Worm (Caenorhabditis elegans) whole organism, midembryonic: ENCODE results near the gene ragc-1.

Experiments
- T22C8.4 ChIP-seq: fragments of 200-800 bp; sonication (Bioruptor generic); IDR thresholded peaks from 2 replicates; pipeline ENCODE4 v1.3.6; 2022; ENCODE audit warnings: missing genetic modification characterization, missing compliant biosample characterization
- cog-1 ChIP-seq: sonication (generic microtip); optimal IDR thresholded peaks from 2 replicates; lab custom pipeline; 2016; ENCODE audit warnings: missing genetic modification characterization, missing compliant biosample characterization
- flt-1 ChIP-seq: fragments of 200-800 bp; sonication (Bioruptor generic); IDR thresholded peaks from 2 replicates; pipeline ENCODE4 v1.3.6; 2022; ENCODE audit warnings: missing genetic modification characterization, missing compliant biosample characterization
- klf-2 ChIP-seq: fragments of 200-800 bp; sonication (Bioruptor generic); conservative IDR thresholded peaks from 2 replicates; pipeline ENCODE4 v1.3.6; 2022; ENCODE audit warnings: missing genetic modification reagents, missing genetic modification characterization, missing compliant biosample characterization
- med-1 ChIP-seq: sonication (generic microtip); optimal IDR thresholded peaks from 2 replicates; lab custom pipeline; 2017; ENCODE audit warnings: missing genetic modification characterization, mild to moderate bottlenecking, missing compliant biosample characterization, antibody characterized with exemption, missing genetic modification reagents; ENCODE audit not compliant: insufficient read depth
- ref-1 ChIP-seq: fragments of 200-800 bp; sonication (Bioruptor generic); conservative IDR thresholded peaks from 2 replicates; pipeline ENCODE4 v1.3.6; 2022; ENCODE audit warnings: missing genetic modification reagents, missing genetic modification characterization, missing compliant biosample characterization
- tab-1 ChIP-seq: fragments of 200-800 bp; sonication (Bioruptor generic); IDR thresholded peaks from 2 replicates; pipeline ENCODE4 v1.3.6; 2022; ENCODE audit warnings: missing genetic modification characterization, missing compliant biosample characterization
- ztf-23 ChIP-seq: fragments of 200-800 bp; sonication (Bioruptor generic); IDR thresholded peaks from 2 replicates; pipeline ENCODE4 v1.3.6; 2022; ENCODE audit warnings: missing genetic modification reagents, missing genetic modification characterization, missing compliant biosample characterization
- ztf-29 ChIP-seq: fragments of 200-800 bp; sonication (Bioruptor generic); IDR thresholded peaks from 2 replicates; pipeline ENCODE4 v1.3.6; 2022; ENCODE audit warnings: missing genetic modification reagents, missing genetic modification characterization, missing compliant biosample characterization

The ragc-1 gene

DNA sequence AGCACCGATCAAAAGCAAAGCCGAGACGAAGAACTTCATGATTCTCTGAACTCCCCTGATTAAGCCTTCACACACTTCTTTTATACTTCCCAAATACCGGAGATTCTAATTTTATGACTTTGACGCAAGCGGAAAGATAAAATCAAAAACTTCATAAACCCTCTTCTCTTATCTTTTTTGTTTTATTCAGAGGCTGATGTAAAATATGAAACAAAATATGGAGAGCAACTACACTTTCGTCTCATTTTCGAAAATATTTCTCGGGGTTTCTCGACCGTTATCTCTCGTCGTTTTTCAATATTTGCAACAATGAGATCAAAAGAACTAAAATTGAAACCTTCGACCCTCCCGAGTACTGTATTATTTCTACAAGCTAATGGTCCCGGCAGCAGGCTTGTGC is 18.3 kb upstream of the ragc-1 start, which contains the start of gene lys-4:
Gene lys-4 (minus strand): TSS at position 115 of the 400 bp plus-strand sequence.
- TF ChIP-seq T22C8.4 (no peak), cog-1 (no peak), ztf-23 (GFP tag; lab: Robert Waterston, UW) (no peak), klf-2 (no peak), tab-1 (GFP tag; lab: Robert Waterston, UW) (no peak), flt-1 (GFP tag; lab: Robert Waterston, UW) (no peak), ztf-29 (GFP tag; lab: Robert Waterston, UW) (no peak)

DNA sequence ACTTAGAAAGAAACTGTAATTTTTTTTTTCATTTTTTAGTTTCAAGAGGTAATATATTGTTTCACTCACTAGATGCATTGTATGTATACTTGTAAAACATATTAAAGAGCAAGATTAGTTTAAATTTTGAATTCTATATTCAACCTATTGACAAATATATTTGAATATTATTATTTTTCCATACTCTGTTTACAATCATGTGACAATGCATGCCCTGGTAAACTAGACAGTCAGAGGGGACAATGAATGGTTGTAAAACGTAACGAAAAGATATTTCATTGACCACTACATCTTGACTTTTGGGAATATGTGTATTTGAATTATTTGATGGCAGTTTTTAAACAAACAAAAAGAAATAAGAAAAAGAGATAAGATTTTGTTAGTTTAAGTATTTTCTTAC is 17.6 kb upstream of the ragc-1 start:
- TF ChIP-seq flt-1 (GFP tag; lab: Robert Waterston, UW) (no peak), klf-2 (no peak), T22C8.4 (no peak), med-1 (GFP tag; lab: Kevin White, UChicago) (no peak), ztf-23 (GFP tag; lab: Robert Waterston, UW) (no peak), ztf-29 (GFP tag; lab: Robert Waterston, UW) (no peak), ref-1 (GFP tag; lab: Robert Waterston, UW) (no peak), tab-1 (GFP tag; lab: Robert Waterston, UW) (no peak), cog-1 (no peak)

DNA sequence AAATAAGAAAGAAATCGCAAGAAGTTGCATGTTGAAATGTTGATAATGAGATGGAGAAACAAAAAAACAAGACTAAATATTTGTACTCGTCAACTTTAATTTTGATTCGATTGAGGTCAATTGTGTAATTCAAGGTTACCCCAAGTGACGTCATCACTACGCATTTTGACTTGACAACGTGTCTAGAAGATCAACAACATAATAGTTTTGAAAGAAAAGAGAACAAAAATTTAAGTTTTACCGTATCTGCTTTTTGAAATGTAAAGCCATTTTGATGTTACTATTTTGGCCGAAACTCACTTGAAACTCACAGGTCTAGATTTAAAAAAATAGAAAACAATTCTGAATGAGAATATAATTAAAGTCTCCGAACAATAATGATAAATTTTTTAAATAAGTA is 16.2 kb upstream of the ragc-1 start, which contains the start of gene dsl-5:
Gene dsl-5 (minus strand): TSS at position 101 of the 400 bp plus-strand sequence.
- TF ChIP-seq ref-1 (GFP tag; lab: Robert Waterston, UW) (no peak), ztf-23 (GFP tag; lab: Robert Waterston, UW) (no peak), cog-1 (no peak), T22C8.4 (no peak), flt-1 (GFP tag; lab: Robert Waterston, UW) (no peak), ztf-29 (GFP tag; lab: Robert Waterston, UW) (no peak), klf-2 (no peak), med-1 (GFP tag; lab: Kevin White, UChicago) (no peak), tab-1 (GFP tag; lab: Robert Waterston, UW) (no peak)

DNA sequence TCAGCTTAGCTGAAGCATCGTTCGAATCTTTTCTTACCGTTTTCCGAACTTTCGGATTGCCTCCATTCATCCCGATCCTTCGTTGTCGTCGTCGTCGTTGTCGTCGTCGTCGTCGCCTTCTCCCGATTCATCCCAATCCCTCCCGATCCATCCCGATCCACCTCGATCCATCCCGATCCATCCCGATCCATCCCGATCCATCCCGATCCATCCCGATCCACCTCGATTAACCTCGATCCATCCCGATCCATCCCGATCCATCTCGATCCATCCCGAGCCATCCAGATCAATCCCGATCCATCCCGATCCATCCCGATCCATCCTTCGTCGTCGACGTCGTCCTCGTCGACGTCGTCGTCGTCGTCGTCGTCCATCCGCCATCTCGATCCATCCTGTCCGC is 11.8 kb upstream of the ragc-1 start:
- TF ChIP-seq ztf-29 (GFP tag; lab: Robert Waterston, UW): 0 out of 2 replicates have a peak, but pooled peaks have one; percentile 21

DNA sequence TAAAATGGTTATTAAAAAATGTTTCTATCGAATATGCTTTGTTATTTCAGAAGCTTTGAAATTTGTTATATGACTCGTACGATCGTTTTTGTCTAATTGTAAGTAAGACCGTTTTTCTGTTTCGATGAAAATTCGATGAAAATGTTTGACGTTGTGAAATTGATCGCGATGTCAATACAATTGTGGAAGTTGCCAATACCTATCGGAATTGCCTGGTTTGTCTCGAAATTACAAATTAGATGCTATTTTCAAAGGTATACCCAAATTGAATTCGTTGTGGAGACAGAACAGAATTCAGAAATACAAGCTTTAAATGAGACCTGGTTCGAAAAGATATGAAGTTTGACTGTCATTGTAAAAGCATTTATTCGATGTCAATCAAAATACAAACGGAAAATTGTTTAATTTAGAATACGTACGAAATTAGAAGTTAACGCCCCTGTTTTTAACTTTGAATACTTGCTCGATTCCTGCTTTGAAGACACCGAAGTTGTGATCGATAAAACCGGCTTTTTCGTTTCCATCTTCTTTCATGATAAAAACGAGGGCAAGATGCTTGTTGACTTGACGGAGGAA is 1.4 kb downstream of the ragc-1 start:
- TF ChIP-seq T22C8.4 (no peak), ref-1 (GFP tag; lab: Robert Waterston, UW) (no peak), flt-1 (GFP tag; lab: Robert Waterston, UW) (no peak), med-1 (GFP tag; lab: Kevin White, UChicago) (no peak), ztf-23 (GFP tag; lab: Robert Waterston, UW) (no peak)

DNA sequence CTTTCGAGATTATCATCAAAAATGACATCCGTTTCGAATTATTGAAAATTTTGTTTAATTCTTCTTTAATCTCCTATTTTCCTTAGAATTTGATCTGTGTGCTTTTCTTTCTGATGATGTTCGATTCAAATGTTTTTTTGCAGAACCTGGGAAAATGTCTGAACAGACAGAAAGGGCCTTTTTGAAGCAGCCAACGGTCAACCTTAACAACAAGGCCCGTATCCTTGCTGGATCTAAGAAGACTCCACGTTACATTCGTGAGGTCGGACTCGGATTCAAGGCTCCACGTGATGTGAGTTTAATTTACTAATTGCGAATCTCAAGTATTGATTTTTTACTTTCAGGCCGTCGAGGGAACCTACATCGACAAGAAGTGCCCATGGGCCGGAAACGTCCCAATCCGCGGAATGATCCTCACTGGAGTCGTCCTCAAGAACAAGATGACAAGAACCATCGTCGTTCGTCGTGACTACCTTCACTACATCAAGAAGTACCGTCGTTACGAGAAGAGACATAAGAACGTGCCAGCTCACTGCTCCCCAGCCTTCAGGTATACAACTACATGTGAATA is 2.1 kb downstream of the ragc-1 start, which contains the start of gene rps-11:
Gene rps-11 (plus strand): TSS at position 144 of the 571 bp plus-strand sequence.
- TF ChIP-seq tab-1 (GFP tag; lab: Robert Waterston, UW) (no peak), ztf-23 (GFP tag; lab: Robert Waterston, UW) (no peak), T22C8.4 (no peak), ref-1 (GFP tag; lab: Robert Waterston, UW) (no peak), klf-2 (no peak), med-1 (GFP tag; lab: Kevin White, UChicago) (no peak), ztf-29 (GFP tag; lab: Robert Waterston, UW) (no peak), cog-1 (no peak), flt-1 (GFP tag; lab: Robert Waterston, UW) (no peak)

DNA sequence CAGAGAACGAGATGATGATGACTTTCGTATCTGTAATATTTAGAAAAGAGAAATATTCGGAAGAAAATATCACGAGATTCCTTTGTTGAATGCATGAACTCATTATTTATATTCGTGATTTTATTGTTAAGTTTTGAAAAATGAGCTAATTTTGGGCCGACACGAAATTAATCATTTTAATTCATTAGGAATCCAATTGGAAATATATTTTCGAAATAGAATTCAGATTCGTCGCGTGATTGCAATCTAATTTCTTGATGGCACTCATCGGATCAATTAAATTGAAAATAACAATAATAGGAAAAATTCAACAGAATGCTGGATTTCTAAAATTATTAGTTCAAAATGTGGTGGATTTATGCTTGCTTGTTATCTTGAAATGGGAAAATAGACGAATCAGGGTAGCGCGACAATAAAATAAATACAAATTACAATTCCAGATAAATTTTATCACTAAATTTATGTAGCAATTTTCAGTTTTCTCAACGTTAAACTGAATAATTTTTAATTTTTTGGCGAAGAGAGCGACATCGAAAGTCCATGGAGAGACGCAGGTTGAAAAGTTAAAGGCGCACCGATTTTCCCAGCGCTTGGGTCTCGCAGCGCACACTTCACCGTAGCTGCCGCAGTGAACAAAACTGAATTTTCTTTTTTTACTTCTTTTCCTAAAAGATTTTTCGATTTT is 2.9 kb downstream of the ragc-1 start:
- TF ChIP-seq med-1 (GFP tag; lab: Kevin White, UChicago) (no peak), flt-1 (GFP tag; lab: Robert Waterston, UW) (0 out of 2 replicates have a peak, but pooled peaks have one; percentile 51)

DNA sequence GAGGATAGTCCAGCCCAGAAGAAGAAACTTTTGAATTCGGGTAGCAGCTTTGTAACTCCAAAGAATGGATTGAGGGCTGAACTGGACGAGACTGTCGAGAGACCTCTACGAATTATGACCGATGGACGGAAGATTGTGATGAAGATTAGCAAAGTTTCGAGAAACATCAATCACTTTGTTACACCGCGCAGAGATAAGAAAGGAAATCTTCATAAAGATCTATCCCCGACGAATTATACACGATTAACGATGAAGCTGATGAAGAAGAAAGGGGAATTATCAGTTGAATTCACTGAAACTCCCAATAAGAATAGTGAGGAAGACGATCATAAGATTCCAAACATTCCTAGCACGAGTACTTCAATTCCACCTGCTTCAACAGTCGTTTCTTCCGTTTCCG is 5.0 kb downstream of the ragc-1 start:
- TF ChIP-seq flt-1 (GFP tag; lab: Robert Waterston, UW) (no peak), tab-1 (GFP tag; lab: Robert Waterston, UW) (no peak), ztf-23 (GFP tag; lab: Robert Waterston, UW) (no peak), ztf-29 (GFP tag; lab: Robert Waterston, UW) (no peak), T22C8.4 (no peak), klf-2 (no peak), ref-1 (GFP tag; lab: Robert Waterston, UW) (no peak), med-1 (GFP tag; lab: Kevin White, UChicago) (no peak), cog-1 (no peak)

DNA sequence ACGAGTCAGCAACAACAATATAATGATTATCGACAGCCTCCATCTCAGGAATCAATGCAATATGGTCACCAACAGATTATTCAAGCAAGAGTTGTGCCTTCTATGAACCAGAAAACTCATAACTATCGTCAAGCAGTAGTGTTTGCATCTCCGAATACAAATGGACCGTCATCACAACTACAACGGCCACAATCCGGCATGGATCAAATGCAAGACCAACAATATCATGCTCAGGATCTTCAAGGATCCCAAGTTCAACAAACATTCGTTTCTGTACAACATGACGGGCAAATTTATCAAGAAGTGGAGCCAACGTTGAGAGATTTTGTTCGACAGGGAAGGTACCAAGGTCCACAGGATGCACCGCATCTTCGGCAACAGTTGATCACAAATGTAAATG is 7.7 kb downstream of the ragc-1 start:
- TF ChIP-seq cog-1: no peak
- TF ChIP-seq ref-1 (GFP tag; lab: Robert Waterston, UW): no peak
- TF ChIP-seq ztf-23 (GFP tag; lab: Robert Waterston, UW): no peak
- TF ChIP-seq ztf-29 (GFP tag; lab: Robert Waterston, UW): no peak
- no peak for TF ChIP-seq T22C8.4
- no peak for TF ChIP-seq flt-1 (GFP tag; lab: Robert Waterston, UW)
- TF ChIP-seq tab-1 (GFP tag; lab: Robert Waterston, UW): no peak
- no peak for TF ChIP-seq klf-2
- no peak for TF ChIP-seq med-1 (GFP tag; lab: Kevin White, UChicago)
